Fruit fly (Drosophila melanogaster) whole organism, embryonic: Measurements from ENCODE around the gene CG5262.
A peak's percentile ranks its signal among the peaks of the same experiment; 100 is the strongest.

Experiments
- ATbp ChIP-seq: fragments of 200-800 bp; sonication (Bioruptor generic); optimal IDR thresholded peaks from 2 replicates; lab custom pipeline; 2017; ENCODE audit warnings: missing biosample characterization, mild to moderate bottlenecking, missing genetic modification characterization, missing genetic modification reagents
- Bdp1 ChIP-seq: fragments of 200-800 bp; sonication (Bioruptor generic); optimal IDR thresholded peaks from 3 replicates; lab custom pipeline; 2016; ENCODE audit warnings: missing biosample characterization, missing genetic modification characterization
- BtbVII ChIP-seq: fragments of 200-800 bp; sonication (Bioruptor generic); optimal IDR thresholded peaks from 3 replicates; lab custom pipeline; 2017; ENCODE audit warnings: missing biosample characterization, mild to moderate bottlenecking, missing genetic modification characterization
- CG1024 ChIP-seq: fragments of 200-800 bp; sonication (Bioruptor generic); IDR thresholded peaks from 2 replicates; pipeline ENCODE4 v1.3.6; 2022; ENCODE audit warnings: missing biosample characterization, missing genetic modification characterization
- CG10321 ChIP-seq: fragments of 200-800 bp; sonication (Bioruptor generic); IDR thresholded peaks from 2 replicates; pipeline ENCODE4 v1.3.6; 2022; ENCODE audit warnings: missing biosample characterization, missing genetic modification characterization
- CG10979 ChIP-seq: fragments of 200-800 bp; sonication (Bioruptor generic); optimal IDR thresholded peaks from 2 replicates; lab custom pipeline; 2018; ENCODE audit warnings: missing biosample characterization, mild to moderate bottlenecking, missing genetic modification characterization, moderate library complexity
- CG13123 ChIP-seq: fragments of 200-800 bp; sonication (Bioruptor generic); optimal IDR thresholded peaks from 2 replicates; lab custom pipeline; 2016; ENCODE audit warnings: missing biosample characterization, missing genetic modification characterization
- CG13296 ChIP-seq: fragments of 200-800 bp; sonication (Bioruptor generic); optimal IDR thresholded peaks from 3 replicates; lab custom pipeline; 2018; ENCODE audit warnings: missing biosample characterization, mild to moderate bottlenecking, missing genetic modification characterization
- CG13894 ChIP-seq: fragments of 200-800 bp; sonication (Bioruptor generic); optimal IDR thresholded peaks from 3 replicates; lab custom pipeline; 2018; ENCODE audit warnings: missing biosample characterization, mild to moderate bottlenecking, missing genetic modification characterization, moderate library complexity
- CG1602 ChIP-seq: fragments of 200-800 bp; sonication (Bioruptor generic); optimal IDR thresholded peaks from 3 replicates; lab custom pipeline; 2016; ENCODE audit warnings: missing biosample characterization, missing genetic modification characterization
- CG16815 ChIP-seq: fragments of 200-800 bp; sonication (Bioruptor generic); optimal IDR thresholded peaks from 3 replicates; lab custom pipeline; 2017; ENCODE audit warnings: missing biosample characterization, mild to moderate bottlenecking, missing genetic modification characterization
- CG17829 ChIP-seq: fragments of 200-800 bp; optimal IDR thresholded peaks from 2 replicates; lab custom pipeline; 2019; ENCODE audit warnings: missing biosample characterization, mild to moderate bottlenecking, missing genetic modification characterization, moderate library complexity
- CG18476 ChIP-seq: fragments of 200-800 bp; sonication (Bioruptor generic); optimal IDR thresholded peaks from 2 replicates; lab custom pipeline; 2016; ENCODE audit warnings: missing biosample characterization, mild to moderate bottlenecking, missing genetic modification characterization
- CG18619 ChIP-seq: fragments of 200-800 bp; sonication (Bioruptor generic); optimal IDR thresholded peaks from 3 replicates; lab custom pipeline; 2017; ENCODE audit warnings: missing biosample characterization, mild to moderate bottlenecking, missing genetic modification characterization
- CG30403 ChIP-seq: fragments of 200-800 bp; sonication (Bioruptor generic); optimal IDR thresholded peaks from 3 replicates; lab custom pipeline; 2016; ENCODE audit warnings: missing biosample characterization, missing genetic modification characterization
- CG3847 ChIP-seq: fragments of 200-800 bp; sonication (Bioruptor generic); IDR thresholded peaks from 2 replicates; pipeline ENCODE4 v1.3.6; 2022; ENCODE audit warnings: missing biosample characterization, missing genetic modification characterization
- CG5245 ChIP-seq: fragments of 200-800 bp; sonication (Bioruptor generic); optimal IDR thresholded peaks from 3 replicates; lab custom pipeline; 2016; ENCODE audit warnings: missing biosample characterization, missing genetic modification characterization
- CG6272 ChIP-seq: fragments of 200-800 bp; sonication (Bioruptor generic); IDR thresholded peaks from 2 replicates; pipeline ENCODE4 v1.3.6; 2022; ENCODE audit warnings: missing biosample characterization, missing genetic modification characterization
- CG6813 ChIP-seq: fragments of 200-800 bp; sonication (Bioruptor generic); optimal IDR thresholded peaks from 2 replicates; lab custom pipeline; 2017; ENCODE audit warnings: missing biosample characterization, missing genetic modification characterization, mild to moderate bottlenecking, moderate library complexity, missing genetic modification reagents
- D19A ChIP-seq: fragments of 200-800 bp; optimal IDR thresholded peaks from 3 replicates; lab custom pipeline; 2019; ENCODE audit warnings: missing biosample characterization, mild to moderate bottlenecking, missing genetic modification characterization, moderate library complexity
- Deaf1 ChIP-seq: fragments of 200-800 bp; optimal IDR thresholded peaks from 3 replicates; lab custom pipeline; 2019; ENCODE audit warnings: missing biosample characterization, mild to moderate bottlenecking, missing genetic modification characterization, moderate library complexity
- Dll ChIP-seq: fragments of 200-800 bp; sonication (Bioruptor generic); IDR thresholded peaks from 4 replicates; pipeline ENCODE4 v1.3.6; 2022; ENCODE audit warnings: missing biosample characterization, missing genetic modification characterization; ENCODE audit not compliant: partially characterized antibody
- Dref ChIP-seq: fragments of 200-800 bp; sonication (Bioruptor generic); IDR thresholded peaks from 2 replicates; pipeline ENCODE4 v1.3.6; 2022; ENCODE audit warnings: missing biosample characterization, missing genetic modification characterization
- Hand ChIP-seq: fragments of 200-800 bp; sonication (Bioruptor generic); optimal IDR thresholded peaks from 2 replicates; lab custom pipeline; 2017; ENCODE audit warnings: mild to moderate bottlenecking, missing biosample characterization, missing genetic modification reagents, missing genetic modification characterization
- Med ChIP-seq: fragments of 200-800 bp; sonication (Bioruptor generic); peaks from one replicate; lab custom pipeline; 2016; ENCODE audit warnings: missing biosample characterization, missing genetic modification characterization, mild to moderate bottlenecking, inconsistent platforms, moderate library complexity
- NK7.1 ChIP-seq: fragments of 200-800 bp; sonication (Bioruptor generic); optimal IDR thresholded peaks from 3 replicates; lab custom pipeline; 2016; ENCODE audit warnings: missing biosample characterization, missing genetic modification characterization
- Poxn ChIP-seq: fragments of 200-800 bp; sonication (Bioruptor generic); IDR thresholded peaks from 2 replicates; pipeline ENCODE4 v1.3.6; 2022; ENCODE audit warnings: missing biosample characterization, missing genetic modification characterization
- Six4 ChIP-seq: fragments of 200-800 bp; sonication (Bioruptor generic); optimal IDR thresholded peaks from 2 replicates; lab custom pipeline; 2016; ENCODE audit warnings: missing biosample characterization, missing genetic modification characterization
- Xrp1 ChIP-seq: fragments of 200-800 bp; sonication (Bioruptor generic); IDR thresholded peaks from 2 replicates; pipeline ENCODE4 v1.3.6; 2022; ENCODE audit warnings: missing biosample characterization, missing genetic modification characterization
- btn ChIP-seq: fragments of 200-800 bp; sonication (Bioruptor generic); optimal IDR thresholded peaks from 2 replicates; lab custom pipeline; 2016; ENCODE audit warnings: missing biosample characterization, missing genetic modification characterization
- cato ChIP-seq: fragments of 200-800 bp; sonication (Bioruptor generic); optimal IDR thresholded peaks from 2 replicates; lab custom pipeline; 2016; ENCODE audit warnings: missing biosample characterization, missing genetic modification characterization, borderline replicate concordance
- cg ChIP-seq: fragments of 200-800 bp; sonication (Bioruptor generic); optimal IDR thresholded peaks from 3 replicates; lab custom pipeline; 2019; ENCODE audit warnings: missing biosample characterization, mild to moderate bottlenecking, missing genetic modification characterization, moderate library complexity
- danr ChIP-seq: fragments of 200-800 bp; sonication (Bioruptor generic); IDR thresholded peaks from 2 replicates; pipeline ENCODE4 v1.3.6; 2022; ENCODE audit warnings: missing biosample characterization, missing genetic modification characterization
- disco-r ChIP-seq: fragments of 200-800 bp; sonication (Bioruptor generic); optimal IDR thresholded peaks from 2 replicates; lab custom pipeline; 2016; ENCODE audit warnings: missing biosample characterization, missing genetic modification characterization
- dpn ChIP-seq, 2 experiments: fragments of 200-800 bp; sonication (Bioruptor generic); optimal IDR thresholded peaks; 3 replicates each; lab custom pipeline; 2016; ENCODE audit warnings: missing biosample characterization in 2 of 2, missing genetic modification characterization in 2 of 2
- dysf ChIP-seq: fragments of 200-800 bp; sonication (Bioruptor generic); IDR thresholded peaks from 3 replicates; pipeline ENCODE4 v1.3.6; 2022; ENCODE audit warnings: missing biosample characterization, missing genetic modification characterization
- insv ChIP-seq, 2 experiments: fragments of 200-800 bp; sonication (Bioruptor generic); optimal IDR thresholded peaks; 3 replicates each; lab custom pipeline; 2016 to 2018; ENCODE audit warnings: missing biosample characterization in 2 of 2, missing genetic modification characterization in 2 of 2
- ken ChIP-seq: fragments of 200-800 bp; sonication (Bioruptor generic); IDR thresholded peaks from 3 replicates; pipeline ENCODE4 v1.3.6; 2022; ENCODE audit warnings: missing biosample characterization, missing genetic modification characterization
- lilli ChIP-seq: fragments of 200-800 bp; sonication (Bioruptor generic); optimal IDR thresholded peaks from 3 replicates; lab custom pipeline; 2016; ENCODE audit warnings: missing biosample characterization, missing genetic modification characterization
- mirr ChIP-seq: fragments of 200-800 bp; sonication (Bioruptor generic); optimal IDR thresholded peaks from 3 replicates; lab custom pipeline; 2018; ENCODE audit warnings: missing biosample characterization, mild to moderate bottlenecking, missing genetic modification characterization
- pan ChIP-seq, 4 experiments: fragments of >200 bp in 3 of 4; fragments of 200-800 bp in 1 of 4; sonication (Bioruptor generic) in 1 of 4; optimal IDR thresholded peaks in 3 of 4; IDR thresholded peaks in 1 of 4; 2 replicates each; pipeline versions ENCODE4 v1.3.6 to Lab custom; 2017 to 2022; ENCODE audit warnings: missing biosample characterization in 2 of 4, missing genetic modification characterization in 2 of 4, mixed read lengths in 1 of 4
- phol ChIP-seq: fragments of 200-800 bp; sonication (Bioruptor generic); optimal IDR thresholded peaks from 3 replicates; lab custom pipeline; 2018; ENCODE audit warnings: missing biosample characterization, mild to moderate bottlenecking, missing genetic modification characterization, moderate library complexity
- psq ChIP-seq: fragments of 200-800 bp; sonication (Bioruptor generic); optimal IDR thresholded peaks from 2 replicates; lab custom pipeline; 2017; ENCODE audit warnings: missing biosample characterization, missing genetic modification characterization
- pzg ChIP-seq: fragments of 200-800 bp; sonication (Bioruptor generic); optimal IDR thresholded peaks from 3 replicates; lab custom pipeline; 2018; ENCODE audit warnings: missing biosample characterization, mild to moderate bottlenecking, missing genetic modification characterization, moderate library complexity
- seq ChIP-seq: fragments of 200-800 bp; sonication (Bioruptor generic); IDR thresholded peaks from 2 replicates; pipeline ENCODE4 v1.3.6; 2022; ENCODE audit warnings: missing biosample characterization, missing genetic modification characterization
- tin ChIP-seq: fragments of 200-800 bp; sonication (Bioruptor generic); optimal IDR thresholded peaks from 3 replicates; lab custom pipeline; 2016; ENCODE audit warnings: missing biosample characterization, missing genetic modification characterization
- tna ChIP-seq: fragments of 200-800 bp; sonication (Bioruptor generic); IDR thresholded peaks from 2 replicates; pipeline ENCODE4 v1.3.6; 2022; ENCODE audit warnings: missing biosample characterization, missing genetic modification characterization; ENCODE audit not compliant: partially characterized antibody
- toy ChIP-seq: fragments of 200-800 bp; sonication (Bioruptor generic); IDR thresholded peaks from 2 replicates; pipeline ENCODE4 v1.3.6; 2022; ENCODE audit warnings: missing biosample characterization, missing genetic modification characterization
- zen2 ChIP-seq: fragments of 200-800 bp; sonication (Bioruptor generic); IDR thresholded peaks from 3 replicates; pipeline ENCODE4 v1.3.6; 2022; ENCODE audit warnings: missing biosample characterization, missing genetic modification characterization; ENCODE audit not compliant: partially characterized antibody

The CG5262 gene

DNA sequence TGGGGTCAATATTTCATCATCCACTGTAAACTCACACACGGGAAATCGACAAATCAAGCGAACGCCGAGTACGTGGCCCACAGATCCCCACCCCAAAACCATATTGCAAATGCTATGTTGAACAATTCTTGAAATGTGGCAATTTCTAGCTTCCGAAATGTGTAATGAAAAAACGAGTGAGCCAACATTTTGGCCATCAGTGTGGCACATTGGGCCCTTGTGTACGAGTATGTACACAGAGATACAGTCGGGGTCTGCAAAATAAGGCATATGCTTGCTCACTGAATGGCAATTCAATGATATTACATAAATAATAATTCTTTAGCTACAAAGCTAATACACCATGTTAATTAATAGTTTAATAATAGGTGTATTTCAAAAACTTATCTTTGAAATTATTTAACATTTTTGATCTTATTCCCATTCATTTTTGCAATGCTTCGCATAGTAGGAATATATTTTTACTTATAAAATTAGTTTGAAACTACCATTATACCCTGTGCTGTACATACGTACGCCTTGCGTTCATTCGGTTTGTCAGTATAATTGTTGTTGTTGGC lies 30.6 kb downstream of the CG5262 start (continued):
- TF ChIP-seq ATbp (GFP tag; lab: Kevin White, UChicago) (peak; percentile 80), CG6813 (peak; percentile 69), Hand (GFP tag; lab: Kevin White, UChicago) (peak; percentile 84), Poxn (GFP tag; lab: Robert Waterston, UW) (peak; percentile 19; the same call in 1 of the 2 replicates), dysf (GFP tag; lab: Robert Waterston, UW) (peak; percentile 92), CG1024 (0 out of 2 replicates have a peak, but pooled peaks have one; percentile 50), CG13123 (GFP tag; lab: Kevin White, UChicago) (peak; percentile 67), psq (peak; percentile 70), CG30403 (peak; percentile 92), toy (peak; percentile 73), CG18476 (GFP tag; lab: Kevin White, UChicago) (peak; percentile 85), seq (GFP tag; lab: Robert Waterston, UW) (peak; percentile 84), CG10321 (GFP tag; lab: Robert Waterston, UW) (peak; percentile 54; the same call in 1 of the 2 replicates), lilli (GFP tag; lab: Kevin White, UChicago) (peak; percentile 90), Dll (no peak), pan (optimal IDR thresholded peaks at IDR 0.05; lab: Kevin White, UChicago) (no peak), pan (GFP tag; optimal IDR thresholded peaks at IDR 0.05 in 1 of 2, IDR thresholded peaks at IDR 0.05 in 1 of 2) (peak in 1 of 2 experiments; percentile 89), Deaf1 (tag; lab: Kevin White, UChicago) (peak; percentile 73), D19A (tag; lab: Kevin White, UChicago) (peak; percentile 84), danr (peak; percentile 62), Xrp1 (GFP tag; lab: Robert Waterston, UW) (peak; percentile 86), dpn (GFP tag; optimal IDR thresholded peaks at IDR 0.05; lab: Kevin White, UChicago) (peak; percentile 84 to 88), mirr (GFP tag; lab: Kevin White, UChicago) (peak; percentile 51), CG3847 (GFP tag; lab: Robert Waterston, UW) (peak; percentile 83), Six4 (GFP tag; lab: Kevin White, UChicago) (peak; percentile 80), btn (peak; percentile 45), tin (GFP tag; lab: Kevin White, UChicago) (peak; percentile 82), CG6272 (GFP tag; lab: Robert Waterston, UW) (peak; percentile 73), zen2 (GFP tag; lab: Robert Waterston, UW) (no peak), BtbVII (GFP tag; lab: Kevin White, UChicago) (peak; percentile 78), CG1602 (peak; percentile 81), ken (GFP tag; lab: Robert Waterston, UW) (peak; percentile 56; the same call in 1 of the 3 replicates), Med (GFP tag; lab: Kevin White, UChicago) (peak; percentile 96), cato (peak; percentile 58), CG13894 (tag; lab: Kevin White, UChicago) (peak; percentile 79), Dref (GFP tag; lab: Robert Waterston, UW) (peak; percentile 33; the same call in 1 of the 2 replicates), CG10979 (tag; lab: Kevin White, UChicago) (peak; percentile 79), NK7.1 (GFP tag; lab: Kevin White, UChicago) (peak; percentile 63), CG16815 (GFP tag; lab: Kevin White, UChicago) (peak; percentile 77), CG18619 (peak; percentile 89), pzg (GFP tag; lab: Kevin White, UChicago) (peak; percentile 2), insv (GFP tag; optimal IDR thresholded peaks at IDR 0.05; lab: Kevin White, UChicago) (peak in 1 of 2 experiments; percentile 57), CG5245 (GFP tag; lab: Kevin White, UChicago) (peak; percentile 72), tna (no peak), CG17829 (tag; lab: Kevin White, UChicago) (peak; percentile 87), cg (no peak), disco-r (GFP tag; lab: Kevin White, UChicago) (peak; percentile 52), Bdp1 (peak; percentile 68), CG13296 (GFP tag; lab: Kevin White, UChicago) (peak; percentile 92), phol (tag; lab: Kevin White, UChicago) (peak; percentile 87)
